Worm (Caenorhabditis elegans): ENCODE results near the gene C06A1.6.

Gene C06A1.6

ce11 chrII:10548778-10549671 is 15.5 kb downstream of the C06A1.6 start (continued):
- TF ChIP-seq madf-9 (GFP tag; conservative IDR thresholded peaks at IDR 0.05) (peak; percentile 33; the same call in 1 of the 2 replicates), nhr-28 (tag; optimal IDR thresholded peaks at IDR 0.05) (peak; percentile 51), skn-1 (tag; optimal IDR thresholded peaks at IDR 0.05) (no peak), tag-97 (GFP tag; IDR thresholded peaks at IDR 0.05) (no peak), aha-1 (tag) (peak; percentile 100), nhr-6 (tag; optimal IDR thresholded peaks at IDR 0.05) (peak; percentile 57), attf-4 (tag; optimal IDR thresholded peaks at IDR 0.05) (no peak), ces-1 (GFP tag; optimal IDR thresholded peaks at IDR 0.05) (no peak), mxl-2 (GFP tag; conservative IDR thresholded peaks at IDR 0.05) (no peak), cey-2 (tag; optimal IDR thresholded peaks at IDR 0.05; ENCODE audit: borderline replicate concordance, insufficient read depth) (peak; percentile 69), egl-27 (tag; optimal IDR thresholded peaks at IDR 0.05) (no peak), spr-1 (tag; optimal IDR thresholded peaks at IDR 0.05) (peak; percentile 63), egl-43 (GFP tag; IDR thresholded peaks at IDR 0.05) (peak; percentile 91), nhr-76 (tag; optimal IDR thresholded peaks at IDR 0.05) (no peak), zag-1 (tag; optimal IDR thresholded peaks at IDR 0.05) (no peak), madf-5 (GFP tag; IDR thresholded peaks at IDR 0.05) (peak in 1 of 2 experiments; percentile 75; a peak in 1 of 4 replicates), spr-3 (GFP tag; optimal IDR thresholded peaks at IDR 0.05) (no peak), Y75B8A.6 (GFP tag; IDR thresholded peaks at IDR 0.05) (no peak), lin-13 (GFP tag; optimal IDR thresholded peaks at IDR 0.05) (peak; percentile 20), duxl-1 (tag; optimal IDR thresholded peaks at IDR 0.05; ENCODE audit: poor library complexity) (peak; percentile 4), Y48G9A.11 (GFP tag; IDR thresholded peaks at IDR 0.05) (no peak), daf-16 (GFP tag; optimal IDR thresholded peaks at IDR 0.05) (peak; percentile 19 to 21), daf-16 (tag; optimal IDR thresholded peaks at IDR 0.05) (peak; percentile 62), mes-2 (tag; optimal IDR thresholded peaks at IDR 0.05; ENCODE audit: poor library complexity, severe bottlenecking) (peak; percentile 78), unc-62 (GFP tag; optimal IDR thresholded peaks at IDR 0.05 in 1 of 2) (peak in 1 of 2 experiments; percentile 99), unc-62 (tag; optimal IDR thresholded peaks at IDR 0.05) (no peak), lim-7 (GFP tag; IDR thresholded peaks at IDR 0.05) (peak; percentile 74), daf-12 (tag; optimal IDR thresholded peaks at IDR 0.05) (no peak), lin-15B (tag; optimal IDR thresholded peaks at IDR 0.05) (no peak)

DNA sequence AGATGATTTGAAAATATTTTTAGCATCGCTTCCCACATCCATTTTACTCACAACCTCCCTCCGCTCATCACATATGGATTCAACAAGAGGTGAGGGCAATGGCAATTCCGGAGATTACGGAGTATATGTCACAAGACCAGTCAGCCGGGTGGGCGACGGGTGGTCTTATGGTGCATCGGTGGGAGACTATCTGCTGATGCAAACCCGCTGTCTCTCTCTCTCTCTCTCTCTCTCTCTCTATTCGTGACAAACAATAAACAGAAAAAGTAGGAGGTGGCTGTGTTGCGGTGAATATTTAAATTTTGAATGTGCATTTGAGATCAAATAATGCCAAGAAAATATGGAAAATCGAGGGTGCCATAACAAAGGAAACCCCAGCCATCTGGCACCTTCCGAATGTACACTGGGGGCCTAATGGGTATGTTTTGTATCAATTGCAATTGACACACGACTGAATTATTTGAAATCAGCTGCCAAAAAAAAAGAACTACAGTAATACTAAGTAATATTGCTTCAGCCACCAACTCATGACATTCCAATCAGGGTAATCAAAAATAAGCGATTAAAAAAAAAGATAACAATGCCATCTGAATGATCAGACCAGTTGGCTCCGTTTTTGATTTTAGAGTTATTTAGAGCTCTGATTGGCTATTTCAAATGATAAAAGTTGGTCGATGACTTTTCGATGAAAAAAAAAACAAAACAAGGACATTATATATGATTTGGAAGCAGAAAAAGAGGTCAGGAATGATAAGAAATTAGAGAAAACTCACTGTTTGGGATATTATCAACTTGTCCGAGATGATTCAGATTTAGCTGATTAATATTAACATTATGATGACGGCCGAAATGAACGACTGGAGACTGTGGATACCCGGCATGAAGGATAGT is 16.4 kb downstream of the C06A1.6 start:
- no peak for TF ChIP-seq ZK546.5 (tag; optimal IDR thresholded peaks at IDR 0.05)
- TF ChIP-seq arid-1 (GFP tag; conservative IDR thresholded peaks at IDR 0.05) = no peak
- TF ChIP-seq dmd-6 (GFP tag; IDR thresholded peaks at IDR 0.05) = peak; percentile 21
- TF ChIP-seq snpc-1.2 (GFP tag; IDR thresholded peaks at IDR 0.05) = peak; percentile 56; the same call in 1 of the 2 replicates
- TF ChIP-seq mdt-29 (GFP tag; IDR thresholded peaks at IDR 0.05) = no peak
- TF ChIP-seq nhr-41 (GFP tag; IDR thresholded peaks at IDR 0.05) = peak; percentile 58; the same call in 1 of the 2 replicates
- peak; percentile 69 for TF ChIP-seq lim-7 (GFP tag; IDR thresholded peaks at IDR 0.05)
- TF ChIP-seq ces-1 (GFP tag; optimal IDR thresholded peaks at IDR 0.05) = no peak
- TF ChIP-seq T26A8.4 (GFP tag; IDR thresholded peaks at IDR 0.05) = no peak
- no peak for TF ChIP-seq php-3 (GFP tag; IDR thresholded peaks at IDR 0.05)
- peak; percentile 49 for TF ChIP-seq hlh-11 (tag; optimal IDR thresholded peaks at IDR 0.05)
- no peak for TF ChIP-seq mxl-3 (GFP tag; optimal IDR thresholded peaks at IDR 0.05)
- no peak for TF ChIP-seq unc-130 (GFP tag; optimal IDR thresholded peaks at IDR 0.05)
- TF ChIP-seq zfp-3 (GFP tag; conservative IDR thresholded peaks at IDR 0.05) = 0 out of 2 replicates have a peak, but pooled peaks have one; percentile 22
- TF ChIP-seq nhr-28 (tag; optimal IDR thresholded peaks at IDR 0.05) = peak; percentile 50
- TF ChIP-seq ama-1 (optimal IDR thresholded peaks at IDR 0.05) = peak; percentile 73
- 0 out of 2 replicates have a peak, but pooled peaks have one; percentile 15 for TF ChIP-seq zip-11 (GFP tag; IDR thresholded peaks at IDR 0.05)
- peak in 1 of 2 experiments; percentile 2; a peak in 1 of 4 replicates for TF ChIP-seq madf-5 (GFP tag; IDR thresholded peaks at IDR 0.05)
- peak; percentile 63; the same call in 1 of the 2 replicates for TF ChIP-seq Y105C5A.15 (GFP tag; IDR thresholded peaks at IDR 0.05)
- no peak for TF ChIP-seq nhr-25 (tag; optimal IDR thresholded peaks at IDR 0.05; ENCODE audit: borderline replicate concordance, insufficient read depth)
- peak; percentile 31 for TF ChIP-seq lin-13 (GFP tag; optimal IDR thresholded peaks at IDR 0.05)
- TF ChIP-seq mes-2 (tag; optimal IDR thresholded peaks at IDR 0.05; ENCODE audit: poor library complexity, severe bottlenecking) = no peak
- TF ChIP-seq Y75B8A.6 (GFP tag; IDR thresholded peaks at IDR 0.05) = peak; percentile 33; the same call in 1 of the 2 replicates
